Fruit fly (Drosophila melanogaster) whole organism, embryonic: Measurements from ENCODE around the gene ocn.
A peak's percentile ranks its signal among the peaks of the same experiment; 100 is the strongest.

Source experiments
- ATbp ChIP-seq: fragments of 200-800 bp; sonication (Bioruptor generic); optimal IDR thresholded peaks from 2 replicates; lab custom pipeline; 2017; ENCODE audit warnings: missing biosample characterization, mild to moderate bottlenecking, missing genetic modification characterization, missing genetic modification reagents
- CG10321 ChIP-seq: fragments of 200-800 bp; sonication (Bioruptor generic); IDR thresholded peaks from 2 replicates; pipeline ENCODE4 v1.3.6; 2022; ENCODE audit warnings: missing biosample characterization, missing genetic modification characterization
- CG10543 ChIP-seq: fragments of 200-800 bp; sonication (Bioruptor generic); optimal IDR thresholded peaks from 3 replicates; lab custom pipeline; 2017; ENCODE audit warnings: missing biosample characterization, mild to moderate bottlenecking, missing genetic modification characterization, moderate library complexity
- CG10654 ChIP-seq: fragments of 200-800 bp; sonication (Bioruptor generic); optimal IDR thresholded peaks from 2 replicates; lab custom pipeline; 2016; ENCODE audit warnings: missing biosample characterization, missing genetic modification characterization
- CG10979 ChIP-seq: fragments of 200-800 bp; sonication (Bioruptor generic); optimal IDR thresholded peaks from 2 replicates; lab custom pipeline; 2018; ENCODE audit warnings: missing biosample characterization, mild to moderate bottlenecking, missing genetic modification characterization, moderate library complexity
- CG12219 ChIP-seq: fragments of 200-800 bp; sonication (Bioruptor generic); optimal IDR thresholded peaks from 3 replicates; lab custom pipeline; 2018; ENCODE audit warnings: missing biosample characterization, mild to moderate bottlenecking, missing genetic modification characterization
- CG12769 ChIP-seq: fragments of 200-800 bp; sonication (Bioruptor generic); optimal IDR thresholded peaks from 2 replicates; lab custom pipeline; 2019; ENCODE audit warnings: missing biosample characterization, mild to moderate bottlenecking, missing genetic modification characterization, moderate library complexity
- CG15073 ChIP-seq: fragments of 200-800 bp; sonication (Bioruptor generic); optimal IDR thresholded peaks from 2 replicates; lab custom pipeline; 2016; ENCODE audit warnings: missing biosample characterization, missing genetic modification characterization
- CG1529 ChIP-seq: fragments of 200-800 bp; sonication (Bioruptor generic); optimal IDR thresholded peaks from 3 replicates; lab custom pipeline; 2018; ENCODE audit warnings: missing biosample characterization, missing genetic modification characterization
- CG1647 ChIP-seq: fragments of 200-800 bp; sonication (Bioruptor generic); optimal IDR thresholded peaks from 3 replicates; lab custom pipeline; 2016; ENCODE audit warnings: missing biosample characterization, missing genetic modification characterization
- CG17568 ChIP-seq: fragments of 200-800 bp; sonication (Bioruptor generic); optimal IDR thresholded peaks from 2 replicates; lab custom pipeline; 2018; ENCODE audit warnings: missing biosample characterization, mild to moderate bottlenecking, missing genetic modification characterization, moderate library complexity
- CG17612 ChIP-seq: fragments of 200-800 bp; sonication (Bioruptor generic); IDR thresholded peaks from 2 replicates; pipeline ENCODE4 v1.3.6; 2022; ENCODE audit warnings: missing biosample characterization, missing genetic modification characterization
- CG2120 ChIP-seq: fragments of 200-800 bp; sonication (Bioruptor generic); optimal IDR thresholded peaks from 3 replicates; lab custom pipeline; 2016; ENCODE audit warnings: missing biosample characterization, missing genetic modification characterization
- CG7357 ChIP-seq: fragments of 200-800 bp; sonication (Bioruptor generic); IDR thresholded peaks from 3 replicates; pipeline ENCODE4 v1.3.6; 2022; ENCODE audit warnings: missing biosample characterization, missing genetic modification characterization
- CG7372 ChIP-seq: fragments of 200-800 bp; sonication (Bioruptor generic); IDR thresholded peaks from 2 replicates; pipeline ENCODE4 v1.3.6; 2022; ENCODE audit warnings: missing biosample characterization, missing genetic modification characterization
- CG7963 ChIP-seq: fragments of 200-800 bp; sonication (Bioruptor generic); IDR thresholded peaks from 3 replicates; pipeline ENCODE4 v1.3.6; 2022; ENCODE audit warnings: missing biosample characterization, missing genetic modification characterization; ENCODE audit not compliant: partially characterized antibody
- CG8290 ChIP-seq, 3 experiments: fragments of 200-800 bp; sonication (Bioruptor generic); optimal IDR thresholded peaks; 2 replicates each; lab custom pipeline; 2016 to 2019; ENCODE audit warnings: missing biosample characterization in 3 of 3, missing genetic modification characterization in 3 of 3, mild to moderate bottlenecking in 2 of 3, moderate library complexity in 1 of 3
- CG9609 ChIP-seq: fragments of 200-800 bp; sonication (Bioruptor generic); optimal IDR thresholded peaks from 3 replicates; lab custom pipeline; 2016; ENCODE audit warnings: missing biosample characterization, missing genetic modification characterization
- CHES-1-like ChIP-seq: fragments of 200-800 bp; sonication (Bioruptor generic); optimal IDR thresholded peaks from 2 replicates; lab custom pipeline; 2016; ENCODE audit warnings: missing biosample characterization, missing genetic modification characterization
- Dip3 ChIP-seq: fragments of 200-800 bp; sonication (Bioruptor generic); optimal IDR thresholded peaks from 3 replicates; lab custom pipeline; 2016; ENCODE audit warnings: missing biosample characterization, missing genetic modification characterization
- Dll ChIP-seq: fragments of 200-800 bp; sonication (Bioruptor generic); IDR thresholded peaks from 4 replicates; pipeline ENCODE4 v1.3.6; 2022; ENCODE audit warnings: missing biosample characterization, missing genetic modification characterization; ENCODE audit not compliant: partially characterized antibody
- Doc2 ChIP-seq: fragments of 200-800 bp; sonication (Bioruptor generic); IDR thresholded peaks from 2 replicates; pipeline ENCODE4 v1.3.6; 2022; ENCODE audit warnings: missing biosample characterization, missing genetic modification characterization
- Doc3 ChIP-seq: fragments of 200-800 bp; sonication (Bioruptor generic); IDR thresholded peaks from 3 replicates; pipeline ENCODE4 v1.3.6; 2022; ENCODE audit warnings: missing biosample characterization, missing genetic modification characterization; ENCODE audit not compliant: partially characterized antibody
- ERR ChIP-seq: fragments of 200-800 bp; sonication (Bioruptor generic); optimal IDR thresholded peaks from 2 replicates; lab custom pipeline; 2016; ENCODE audit warnings: missing biosample characterization, missing genetic modification characterization
- Ets65A ChIP-seq: fragments of 200-800 bp; sonication (Bioruptor generic); peaks from one replicate; lab custom pipeline; 2016; ENCODE audit warnings: missing biosample characterization, missing genetic modification characterization
- Fer3 ChIP-seq: fragments of 200-800 bp; sonication (Bioruptor generic); optimal IDR thresholded peaks from 2 replicates; lab custom pipeline; 2018; ENCODE audit warnings: missing biosample characterization, mild to moderate bottlenecking, missing genetic modification characterization, moderate library complexity
- GATAe ChIP-seq: fragments of 200-800 bp; sonication (Bioruptor generic); conservative IDR thresholded peaks from 2 replicates; pipeline ENCODE4 v1.3.6; 2022; ENCODE audit warnings: missing biosample characterization, missing genetic modification characterization
- Gsc ChIP-seq: fragments of 200-800 bp; sonication (Bioruptor generic); IDR thresholded peaks from 2 replicates; pipeline ENCODE4 v1.3.6; 2022; ENCODE audit warnings: missing biosample characterization, missing genetic modification characterization
- Gug ChIP-seq: fragments of 200-800 bp; sonication (Bioruptor generic); IDR thresholded peaks from 4 replicates; pipeline ENCODE4 v1.3.6; 2022; ENCODE audit warnings: missing biosample characterization, missing genetic modification characterization
- H15 ChIP-seq: fragments of 200-800 bp; sonication (Bioruptor generic); IDR thresholded peaks from 3 replicates; pipeline ENCODE4 v1.3.6; 2022; ENCODE audit warnings: missing biosample characterization, missing genetic modification characterization
- Med ChIP-seq: fragments of 200-800 bp; sonication (Bioruptor generic); peaks from one replicate; lab custom pipeline; 2016; ENCODE audit warnings: missing biosample characterization, missing genetic modification characterization, mild to moderate bottlenecking, inconsistent platforms, moderate library complexity
- Pdp1 ChIP-seq, 2 experiments: fragments of 200-800 bp; sonication (Bioruptor generic); optimal IDR thresholded peaks; 3 replicates each; lab custom pipeline; 2016; ENCODE audit warnings: missing biosample characterization in 2 of 2, missing genetic modification characterization in 2 of 2, mild to moderate bottlenecking in 1 of 2, moderate library complexity in 1 of 2
- Spps ChIP-seq: fragments of 200-800 bp; sonication (Bioruptor generic); optimal IDR thresholded peaks from 2 replicates; lab custom pipeline; 2018; ENCODE audit warnings: missing biosample characterization, mild to moderate bottlenecking, missing genetic modification characterization
- Trl ChIP-seq, 3 experiments: fragments of >200 bp in 2 of 3; fragments of 200-800 bp in 1 of 3; sonication (Bioruptor generic) in 1 of 3; optimal IDR thresholded peaks; 2 replicates in 1 of 3; 3 replicates in 2 of 3; lab custom pipeline; 2016 to 2017; ENCODE audit warnings: missing biosample characterization in 1 of 3, missing genetic modification characterization in 1 of 3
- ac ChIP-seq: fragments of 200-800 bp; sonication (Bioruptor generic); optimal IDR thresholded peaks from 3 replicates; lab custom pipeline; 2017; ENCODE audit warnings: missing biosample characterization, mild to moderate bottlenecking, missing genetic modification characterization
- al ChIP-seq: fragments of 200-800 bp; sonication (Bioruptor generic); IDR thresholded peaks from 2 replicates; pipeline ENCODE4 v1.3.6; 2022; ENCODE audit warnings: missing biosample characterization, missing genetic modification characterization
- ara ChIP-seq: fragments of 200-800 bp; sonication (Bioruptor generic); IDR thresholded peaks from 2 replicates; pipeline ENCODE4 v1.3.6; 2022; ENCODE audit warnings: missing biosample characterization, missing genetic modification characterization
- bab2 ChIP-seq: fragments of 200-800 bp; sonication (Bioruptor generic); optimal IDR thresholded peaks from 2 replicates; lab custom pipeline; 2016; ENCODE audit warnings: missing biosample characterization, missing genetic modification characterization
- br ChIP-seq: fragments of >200 bp; optimal IDR thresholded peaks from 2 replicates; lab custom pipeline; 2017
- chinmo ChIP-seq: fragments of 200-800 bp; sonication (Bioruptor generic); IDR thresholded peaks from 4 replicates; pipeline ENCODE4 v1.3.6; 2022; ENCODE audit warnings: missing biosample characterization, missing genetic modification characterization; ENCODE audit not compliant: partially characterized antibody
- chm ChIP-seq: fragments of 200-800 bp; sonication (Bioruptor generic); IDR thresholded peaks from 2 replicates; pipeline ENCODE4 v1.3.6; 2022; ENCODE audit warnings: missing biosample characterization, missing genetic modification characterization
- crol ChIP-seq: fragments of 200-800 bp; sonication (Bioruptor generic); IDR thresholded peaks from 2 replicates; pipeline ENCODE4 v1.3.6; 2022; ENCODE audit warnings: missing biosample characterization, missing genetic modification characterization
- gce ChIP-seq: fragments of 200-800 bp; sonication (Bioruptor generic); IDR thresholded peaks from 3 replicates; pipeline ENCODE4 v1.3.6; 2022; ENCODE audit warnings: missing biosample characterization, missing genetic modification characterization
- grn ChIP-seq: fragments of 200-800 bp; sonication (Bioruptor generic); optimal IDR thresholded peaks from 3 replicates; lab custom pipeline; 2017; ENCODE audit warnings: missing biosample characterization, missing genetic modification characterization
- ham ChIP-seq: fragments of 200-800 bp; sonication (Bioruptor generic); IDR thresholded peaks from 2 replicates; pipeline ENCODE4 v1.3.6; 2022; ENCODE audit warnings: missing biosample characterization, missing genetic modification characterization
- peb ChIP-seq: fragments of 200-800 bp; sonication (Bioruptor generic); IDR thresholded peaks from 2 replicates; pipeline ENCODE4 v1.3.6; 2022; ENCODE audit warnings: missing biosample characterization, missing genetic modification characterization
- tap ChIP-seq: fragments of 200-800 bp; optimal IDR thresholded peaks from 3 replicates; lab custom pipeline; 2019; ENCODE audit warnings: missing biosample characterization, mild to moderate bottlenecking, missing genetic modification characterization, moderate library complexity
- tx ChIP-seq: fragments of 200-800 bp; sonication (Bioruptor generic); optimal IDR thresholded peaks from 2 replicates; lab custom pipeline; 2016; ENCODE audit warnings: missing biosample characterization, missing genetic modification characterization
- vnd ChIP-seq: fragments of 200-800 bp; sonication (Bioruptor generic); IDR thresholded peaks from 3 replicates; pipeline ENCODE4 v1.3.6; 2022; ENCODE audit warnings: missing biosample characterization, missing genetic modification characterization; ENCODE audit not compliant: partially characterized antibody
- wek ChIP-seq: fragments of 200-800 bp; sonication (Bioruptor generic); optimal IDR thresholded peaks from 3 replicates; lab custom pipeline; 2018; ENCODE audit warnings: missing biosample characterization, mild to moderate bottlenecking, missing genetic modification characterization, moderate library complexity

ocn gene

dm6 chr3R:30070198-30070597 is 32.7 kb upstream of the ocn start:
- no peak for TF ChIP-seq peb
- TF ChIP-seq CG8290 (GFP tag; optimal IDR thresholded peaks at IDR 0.05; lab: Kevin White, UChicago): peak; percentile 64
- TF ChIP-seq CG8290 (tag; optimal IDR thresholded peaks at IDR 0.05; lab: Kevin White, UChicago): peak in 1 of 2 experiments; percentile 27
- TF ChIP-seq Gug (GFP tag; lab: Robert Waterston, UW): no peak
- no peak for TF ChIP-seq chm
- TF ChIP-seq CG1529 (GFP tag; lab: Kevin White, UChicago): no peak
- peak; percentile 70 for TF ChIP-seq CG17612
- TF ChIP-seq gce (GFP tag; lab: Robert Waterston, UW): no peak
- no peak for TF ChIP-seq tap (tag; lab: Kevin White, UChicago)
- no peak for TF ChIP-seq ara (GFP tag; lab: Robert Waterston, UW)
- no peak for TF ChIP-seq CG2120 (GFP tag; lab: Kevin White, UChicago)
- no peak for TF ChIP-seq vnd (GFP tag; lab: Robert Waterston, UW)
- TF ChIP-seq CG10654 (GFP tag; lab: Kevin White, UChicago): no peak
- no peak for TF ChIP-seq wek (GFP tag; lab: Kevin White, UChicago)
- TF ChIP-seq bab2: no peak
- no peak for TF ChIP-seq Doc3 (GFP tag; lab: Robert Waterston, UW)

dm6 chr3R:30066004-30066403 is 28.5 kb upstream of the ocn start:
- no peak for TF ChIP-seq al (GFP tag; lab: Robert Waterston, UW)
- TF ChIP-seq tx: no peak
- peak; percentile 33 for TF ChIP-seq CG12769
- TF ChIP-seq CG7963 (GFP tag; lab: Robert Waterston, UW): no peak
- TF ChIP-seq Ets65A (GFP tag; lab: Kevin White, UChicago): peak; percentile 3
- TF ChIP-seq Med: peak; percentile 23
- TF ChIP-seq CG17568 (GFP tag; lab: Kevin White, UChicago): no peak
- no peak for TF ChIP-seq Fer3 (tag; lab: Kevin White, UChicago)
- TF ChIP-seq CG10321 (GFP tag; lab: Robert Waterston, UW): no peak
- TF ChIP-seq CG15073: no peak

dm6 chr3R:30063704-30064103 is 26.2 kb upstream of the ocn start:
- TF ChIP-seq CG7372 (no peak), Doc2 (no peak), ERR (GFP tag; lab: Kevin White, UChicago) (no peak), br (lab: Kevin White, UChicago) (no peak), CG7357 (GFP tag; lab: Robert Waterston, UW) (no peak), ATbp (GFP tag; lab: Kevin White, UChicago) (peak; percentile 4), CG1647 (GFP tag; lab: Kevin White, UChicago) (no peak), Trl (optimal IDR thresholded peaks at IDR 0.05; lab: Kevin White, UChicago) (no peak), Trl (GFP tag; optimal IDR thresholded peaks at IDR 0.05; lab: Kevin White, UChicago) (no peak), CG17612 (no peak), crol (0 out of 2 replicates have a peak, but pooled peaks have one; percentile 39), grn (GFP tag; lab: Kevin White, UChicago) (peak; percentile 31), CHES-1-like (GFP tag; lab: Kevin White, UChicago) (no peak), CG10979 (tag; lab: Kevin White, UChicago) (no peak), al (GFP tag; lab: Robert Waterston, UW) (no peak), Dll (GFP tag; lab: Robert Waterston, UW) (no peak), CG9609 (no peak), CG12219 (GFP tag; lab: Kevin White, UChicago) (no peak), H15 (GFP tag; lab: Robert Waterston, UW) (no peak), ham (GFP tag; lab: Robert Waterston, UW) (no peak), Pdp1 (GFP tag; optimal IDR thresholded peaks at IDR 0.05; lab: Kevin White, UChicago) (peak in 1 of 2 experiments; percentile 43), Spps (tag; lab: Kevin White, UChicago) (no peak), chinmo (GFP tag; lab: Robert Waterston, UW) (no peak; the same call in 3 of the 4 replicates), Gsc (no peak), GATAe (GFP tag; lab: Robert Waterston, UW) (peak; percentile 51), CG10543 (GFP tag; lab: Kevin White, UChicago) (no peak), Dip3 (GFP tag; lab: Kevin White, UChicago) (no peak), ac (GFP tag; lab: Kevin White, UChicago) (no peak)
